Worm (Caenorhabditis elegans) whole organism, midembryonic: ENCODE results near the gene srw-67.

Experiments
- cog-1 ChIP-seq: sonication (generic microtip); optimal IDR thresholded peaks from 2 replicates; lab custom pipeline; 2016; ENCODE audit warnings: missing genetic modification characterization, missing compliant biosample characterization
- flt-1 ChIP-seq: fragments of 200-800 bp; sonication (Bioruptor generic); IDR thresholded peaks from 2 replicates; pipeline ENCODE4 v1.3.6; 2022; ENCODE audit warnings: missing genetic modification characterization, missing compliant biosample characterization
- klf-2 ChIP-seq: fragments of 200-800 bp; sonication (Bioruptor generic); conservative IDR thresholded peaks from 2 replicates; pipeline ENCODE4 v1.3.6; 2022; ENCODE audit warnings: missing genetic modification reagents, missing genetic modification characterization, missing compliant biosample characterization

- TF ChIP-seq cog-1 (tag; lab: Kevin White, UChicago) = no peak
- TF ChIP-seq flt-1 (GFP tag; lab: Robert Waterston, UW) = no peak
- TF ChIP-seq klf-2 (GFP tag; lab: Robert Waterston, UW) = no peak
These were observed 18.3 kb upstream of the srw-67 start, which contains the start of gene gst-41 for ce11 chrV:7399202-7399601.
